Fruit fly (Drosophila melanogaster) whole organism, prepupa: ENCODE measurements around the gene CG31551.

Experiments
- CG15336 ChIP-seq: fragments of 200-800 bp; sonication (Bioruptor generic); IDR thresholded peaks from 2 replicates; pipeline ENCODE4 v1.3.6; 2022; ENCODE audit warnings: missing biosample characterization, missing genetic modification characterization
- CG6808 ChIP-seq: fragments of 200-800 bp; sonication (Bioruptor generic); optimal IDR thresholded peaks from 3 replicates; lab custom pipeline; 2017; ENCODE audit warnings: missing biosample characterization, missing genetic modification characterization, mild to moderate bottlenecking, moderate library complexity, missing genetic modification reagents
- CG6854 ChIP-seq: fragments of 200-800 bp; sonication (Bioruptor generic); optimal IDR thresholded peaks from 2 replicates; lab custom pipeline; 2017; ENCODE audit warnings: missing biosample characterization, mild to moderate bottlenecking, missing genetic modification characterization
- Ets21C ChIP-seq: fragments of 200-800 bp; sonication (Bioruptor generic); optimal IDR thresholded peaks from 3 replicates; lab custom pipeline; 2016; ENCODE audit warnings: missing biosample characterization, missing genetic modification characterization
- Gug ChIP-seq: fragments of 200-800 bp; sonication (Bioruptor generic); IDR thresholded peaks from 2 replicates; pipeline ENCODE4 v1.3.6; 2022; ENCODE audit warnings: missing biosample characterization, missing genetic modification characterization
- Hr39 ChIP-seq: fragments of 200-800 bp; sonication (Bioruptor generic); optimal IDR thresholded peaks from 2 replicates; lab custom pipeline; 2016; ENCODE audit warnings: missing biosample characterization, missing genetic modification characterization
- OdsH ChIP-seq: fragments of 200-800 bp; sonication (Bioruptor generic); optimal IDR thresholded peaks from 3 replicates; lab custom pipeline; 2016; ENCODE audit warnings: missing biosample characterization, missing genetic modification characterization
- achi ChIP-seq: fragments of 200-800 bp; sonication (Bioruptor generic); optimal IDR thresholded peaks from 3 replicates; lab custom pipeline; 2016; ENCODE audit warnings: missing biosample characterization, missing genetic modification characterization

DNA sequence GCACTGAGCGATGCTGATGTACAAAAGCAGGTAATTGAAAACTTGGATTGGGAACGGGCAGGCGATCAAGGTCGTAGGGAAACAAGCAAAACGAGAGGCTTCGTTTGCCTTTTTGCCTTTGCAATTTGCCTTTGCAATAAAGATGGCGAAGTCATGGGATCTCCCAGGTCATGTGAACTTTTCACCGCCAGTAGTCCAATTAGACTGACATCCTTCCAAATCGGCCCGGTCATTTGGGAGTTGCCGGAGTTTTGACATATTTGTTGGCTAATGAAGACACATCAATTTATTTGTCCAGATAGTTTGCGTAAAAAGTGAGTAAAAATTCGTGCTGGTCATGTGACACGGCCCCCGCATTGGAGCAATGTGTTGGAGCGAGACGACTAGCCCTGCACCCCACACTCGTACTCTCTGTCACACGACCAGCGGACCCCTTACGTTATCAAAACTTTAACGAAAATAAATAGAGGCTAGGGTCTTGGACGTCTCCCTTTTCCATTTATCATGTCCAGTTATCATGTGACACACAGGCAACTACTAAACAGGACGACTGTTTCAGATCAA lies 35.6 kb upstream of the CG31551 start:
- no peak for TF ChIP-seq CG6808 (GFP tag; lab: Kevin White, UChicago)
- TF ChIP-seq Hr39 (GFP tag; lab: Kevin White, UChicago): no peak
- no peak for TF ChIP-seq achi (GFP tag; lab: Kevin White, UChicago)
- no peak for TF ChIP-seq OdsH (GFP tag; lab: Kevin White, UChicago)
- no peak for TF ChIP-seq Ets21C (GFP tag; lab: Kevin White, UChicago)
- no peak for TF ChIP-seq CG6854 (GFP tag; lab: Kevin White, UChicago)
- no peak for TF ChIP-seq Gug (GFP tag; lab: Robert Waterston, UW)
- TF ChIP-seq CG15336 (GFP tag; lab: Robert Waterston, UW): no peak
